Fruit fly (Drosophila melanogaster) whole organism, pupa: ENCODE data around the gene CG10600.

ENCODE experiments used
- CG12605 ChIP-seq: fragments of 200-800 bp; sonication (Bioruptor generic); IDR thresholded peaks from 2 replicates; pipeline ENCODE4 v1.3.6; 2022; ENCODE audit warnings: missing biosample characterization, missing genetic modification characterization
- CG14655 ChIP-seq: fragments of 200-800 bp; sonication (Bioruptor generic); optimal IDR thresholded peaks from 3 replicates; lab custom pipeline; 2017; ENCODE audit warnings: mild to moderate bottlenecking, missing biosample characterization, missing genetic modification reagents, missing genetic modification characterization
- CG15710 ChIP-seq: fragments of 200-800 bp; sonication (Bioruptor generic); optimal IDR thresholded peaks from 2 replicates; lab custom pipeline; 2018; ENCODE audit warnings: missing biosample characterization, mild to moderate bottlenecking, missing genetic modification characterization, moderate library complexity
- CG32121 ChIP-seq: fragments of 200-800 bp; sonication (Bioruptor generic); IDR thresholded peaks from 2 replicates; pipeline ENCODE4 v1.3.6; 2022; ENCODE audit warnings: missing biosample characterization, missing genetic modification characterization
- CG8159 ChIP-seq: fragments of 200-800 bp; sonication (Bioruptor generic); optimal IDR thresholded peaks from 3 replicates; lab custom pipeline; 2018; ENCODE audit warnings: missing biosample characterization, mild to moderate bottlenecking, missing genetic modification characterization, moderate library complexity
- CG8301 ChIP-seq: fragments of 200-800 bp; sonication (Bioruptor generic); optimal IDR thresholded peaks from 2 replicates; lab custom pipeline; 2018; ENCODE audit warnings: missing biosample characterization, mild to moderate bottlenecking, missing genetic modification characterization
- CG9948 ChIP-seq: fragments of 200-800 bp; sonication (Bioruptor generic); optimal IDR thresholded peaks from 2 replicates; lab custom pipeline; 2018; ENCODE audit warnings: missing biosample characterization, mild to moderate bottlenecking, missing genetic modification characterization, moderate library complexity
- EcR ChIP-seq: fragments of 200-800 bp; sonication (Bioruptor generic); optimal IDR thresholded peaks from 3 replicates; lab custom pipeline; 2019; ENCODE audit warnings: missing biosample characterization, missing genetic modification characterization, mild to moderate bottlenecking, moderate library complexity, missing genetic modification reagents
- Pif1A ChIP-seq: fragments of 200-800 bp; sonication (Bioruptor generic); optimal IDR thresholded peaks from 3 replicates; lab custom pipeline; 2016; ENCODE audit warnings: missing biosample characterization, missing genetic modification characterization
- Pif1B ChIP-seq: fragments of 200-800 bp; sonication (Bioruptor generic); optimal IDR thresholded peaks from 3 replicates; lab custom pipeline; 2016; ENCODE audit warnings: missing biosample characterization, missing genetic modification characterization
- Snoo ChIP-seq: fragments of 200-800 bp; sonication (Bioruptor generic); optimal IDR thresholded peaks from 3 replicates; lab custom pipeline; 2017; ENCODE audit warnings: missing biosample characterization, mild to moderate bottlenecking, missing genetic modification characterization, inconsistent platforms
- fd96Ca ChIP-seq: fragments of 200-800 bp; sonication (Bioruptor generic); IDR thresholded peaks from 3 replicates; pipeline ENCODE4 v1.3.6; 2022; ENCODE audit warnings: missing biosample characterization, missing genetic modification characterization
- rn ChIP-seq: fragments of 200-800 bp; sonication (Bioruptor generic); IDR thresholded peaks from 2 replicates; pipeline ENCODE4 v1.3.6; 2022; ENCODE audit warnings: missing biosample characterization, missing genetic modification characterization

DNA sequence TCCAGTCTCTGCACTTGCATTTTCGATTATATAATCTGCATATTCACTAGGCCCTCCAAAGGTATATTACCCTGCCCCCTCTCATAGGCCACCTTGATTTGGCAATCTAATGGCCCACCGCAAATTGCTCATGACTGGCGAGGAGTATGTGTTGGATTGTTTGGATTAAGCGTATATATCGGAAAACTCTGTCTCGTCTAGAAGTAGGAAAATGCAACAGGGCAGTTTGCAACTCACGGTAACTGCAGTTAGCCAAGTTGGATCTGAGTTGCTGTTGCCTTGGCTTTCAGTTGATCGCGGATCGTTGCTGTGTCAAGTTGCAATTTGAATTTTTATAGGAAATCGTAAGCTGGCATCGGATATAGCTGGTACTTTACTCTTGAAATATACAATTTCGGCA lies 20.4 kb downstream of the CG10600 start, which contains the start of gene Ugt36F1:
- TF ChIP-seq rn (GFP tag; lab: Robert Waterston, UW) (no peak), CG12605 (no peak), Pif1B (GFP tag; lab: Kevin White, UChicago) (no peak), Snoo (tag; lab: Kevin White, UChicago) (no peak), fd96Ca (GFP tag; lab: Robert Waterston, UW) (no peak), CG8301 (tag; lab: Kevin White, UChicago) (no peak), CG32121 (GFP tag; lab: Robert Waterston, UW) (no peak), CG9948 (tag; lab: Kevin White, UChicago) (no peak), CG8159 (tag; lab: Kevin White, UChicago) (no peak), Pif1A (GFP tag; lab: Kevin White, UChicago) (no peak), EcR (no peak), CG14655 (GFP tag; lab: Kevin White, UChicago) (no peak), CG15710 (tag; lab: Kevin White, UChicago) (no peak)
